Fruit fly (Drosophila melanogaster) Kc167 (cell line): ENCODE results near the gene tacc.

Source experiments
- Myc ChIP-seq: fragments of >200 bp; optimal IDR thresholded peaks from 2 replicates; lab custom pipeline; 2017; ENCODE audit warnings: missing external identifiers
- Sin3A ChIP-seq: fragments of >200 bp; optimal IDR thresholded peaks from 2 replicates; lab custom pipeline; 2018; ENCODE audit warnings: missing external identifiers
- h ChIP-seq: fragments of >200 bp; optimal IDR thresholded peaks from 3 replicates; lab custom pipeline; 2018; ENCODE audit warnings: missing external identifiers
- insv ChIP-seq: fragments of >200 bp; optimal IDR thresholded peaks from 3 replicates; lab custom pipeline; 2018; ENCODE audit warnings: missing external identifiers
- psq ChIP-seq: fragments of >200 bp; optimal IDR thresholded peaks from 2 replicates; lab custom pipeline; 2017; ENCODE audit warnings: missing external identifiers
- ttk ChIP-seq: sonication (Bioruptor generic); optimal IDR thresholded peaks from 2 replicates; lab custom pipeline; 2017; ENCODE audit warnings: missing external identifiers

DNA sequence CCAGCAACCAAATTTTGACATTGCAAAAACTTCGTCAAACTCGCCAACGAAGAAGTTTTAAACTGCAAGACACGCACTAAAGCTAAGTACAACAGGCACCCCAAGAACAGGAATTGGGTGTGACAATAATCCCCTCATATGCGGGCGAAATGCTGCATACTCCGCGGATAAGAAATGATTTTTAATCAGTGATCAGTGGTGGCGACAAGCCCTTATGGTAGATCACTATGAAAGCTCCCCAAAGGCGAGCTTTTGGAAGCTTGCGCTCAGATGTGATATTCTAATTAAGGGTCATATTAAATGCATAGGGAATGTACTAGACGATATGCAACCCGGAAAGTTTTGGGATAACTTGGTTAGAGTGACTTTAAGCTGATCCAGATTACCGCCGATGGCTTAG, 31.3 kb downstream of the tacc start:
- TF ChIP-seq ttk, result no peak
- no peak for TF ChIP-seq psq (lab: Kevin White, UChicago)
- no peak for TF ChIP-seq Myc (lab: Kevin White, UChicago)
- TF ChIP-seq Sin3A (lab: Kevin White, UChicago), result no peak
- no peak for TF ChIP-seq insv (lab: Kevin White, UChicago)
- no peak for TF ChIP-seq h
